Fruit fly (Drosophila melanogaster) whole organism, prepupa: Measurements from ENCODE around the gene ci.

Experiments used
- CG10669 ChIP-seq: fragments of 200-800 bp; sonication (Bioruptor generic); optimal IDR thresholded peaks from 3 replicates; lab custom pipeline; 2018; ENCODE audit warnings: missing biosample characterization, mild to moderate bottlenecking, missing genetic modification characterization, moderate library complexity
- CG31627 ChIP-seq: fragments of 200-800 bp; sonication (Bioruptor generic); optimal IDR thresholded peaks from 3 replicates; lab custom pipeline; 2016; ENCODE audit warnings: missing biosample characterization, missing genetic modification characterization
- CG34406 ChIP-seq: fragments of 200-800 bp; sonication (Bioruptor generic); optimal IDR thresholded peaks from 3 replicates; lab custom pipeline; 2016; ENCODE audit warnings: missing biosample characterization, missing genetic modification characterization
- CG8119 ChIP-seq: fragments of 200-800 bp; sonication (Bioruptor generic); IDR thresholded peaks from 3 replicates; pipeline ENCODE4 v1.3.6; 2022; ENCODE audit warnings: missing biosample characterization, missing genetic modification characterization
- CG8319 ChIP-seq: fragments of 200-800 bp; sonication (Bioruptor generic); optimal IDR thresholded peaks from 3 replicates; lab custom pipeline; 2016; ENCODE audit warnings: missing biosample characterization, missing genetic modification characterization
- Eip78C ChIP-seq: fragments of 200-800 bp; sonication (Bioruptor generic); peaks from one replicate; lab custom pipeline; 2016; ENCODE audit warnings: missing biosample characterization, missing genetic modification characterization
- Hr4 ChIP-seq: fragments of 200-800 bp; sonication (Bioruptor generic); optimal IDR thresholded peaks from 3 replicates; lab custom pipeline; 2016; ENCODE audit warnings: missing biosample characterization, missing genetic modification characterization
- OdsH ChIP-seq: fragments of 200-800 bp; sonication (Bioruptor generic); optimal IDR thresholded peaks from 3 replicates; lab custom pipeline; 2016; ENCODE audit warnings: missing biosample characterization, missing genetic modification characterization
- Smox ChIP-seq: fragments of 200-800 bp; sonication (Bioruptor generic); optimal IDR thresholded peaks from 3 replicates; lab custom pipeline; 2016; ENCODE audit warnings: missing biosample characterization, missing genetic modification characterization
- lz ChIP-seq: fragments of 200-800 bp; sonication (Bioruptor generic); optimal IDR thresholded peaks from 3 replicates; lab custom pipeline; 2016; ENCODE audit warnings: missing biosample characterization, missing genetic modification characterization
- net ChIP-seq: fragments of 200-800 bp; sonication (Bioruptor generic); optimal IDR thresholded peaks from 3 replicates; lab custom pipeline; 2016; ENCODE audit warnings: missing biosample characterization, missing genetic modification characterization

dm6 chr4:70127-70904, 13.5 kb upstream of the ci start:
- no peak for TF ChIP-seq OdsH (GFP tag; lab: Kevin White, UChicago)
- no peak for TF ChIP-seq Smox (GFP tag; lab: Kevin White, UChicago)
- TF ChIP-seq Eip78C, result no peak
- no peak for TF ChIP-seq CG8119
- TF ChIP-seq net (GFP tag; lab: Kevin White, UChicago), result no peak
- no peak for TF ChIP-seq CG34406 (GFP tag; lab: Kevin White, UChicago)
- no peak for TF ChIP-seq CG10669 (GFP tag; lab: Kevin White, UChicago)
- no peak for TF ChIP-seq lz (GFP tag; lab: Kevin White, UChicago)
- TF ChIP-seq Hr4 (GFP tag; lab: Kevin White, UChicago), result no peak
- TF ChIP-seq CG31627 (GFP tag; lab: Kevin White, UChicago), result no peak
- TF ChIP-seq CG8319, result no peak
